Fruit fly (Drosophila melanogaster) whole organism, embryonic: ENCODE data around the gene TH1.

ENCODE experiments used
- Ada2b ChIP-seq: fragments of 200-800 bp; sonication (Bioruptor generic); IDR thresholded peaks from 2 replicates; pipeline ENCODE4 v1.3.6; 2022; ENCODE audit warnings: missing biosample characterization, missing genetic modification characterization
- B-H1 ChIP-seq: fragments of 200-800 bp; sonication (Bioruptor generic); IDR thresholded peaks from 3 replicates; pipeline ENCODE4 v1.3.6; 2022; ENCODE audit warnings: missing biosample characterization, missing genetic modification characterization
- CG10959 ChIP-seq: fragments of 200-800 bp; sonication (Bioruptor generic); IDR thresholded peaks from 2 replicates; pipeline ENCODE4 v1.3.6; 2022; ENCODE audit warnings: missing biosample characterization, missing genetic modification characterization
- CG12104 ChIP-seq: fragments of 200-800 bp; sonication (Bioruptor generic); optimal IDR thresholded peaks from 3 replicates; lab custom pipeline; 2016; ENCODE audit warnings: missing biosample characterization, missing genetic modification characterization
- CG12391 ChIP-seq: fragments of 200-800 bp; sonication (Bioruptor generic); optimal IDR thresholded peaks from 3 replicates; lab custom pipeline; 2018; ENCODE audit warnings: missing biosample characterization, mild to moderate bottlenecking, missing genetic modification characterization, moderate library complexity
- CG14014 ChIP-seq: fragments of 200-800 bp; sonication (Bioruptor generic); IDR thresholded peaks from 2 replicates; pipeline ENCODE4 v1.3.6; 2022; ENCODE audit warnings: missing biosample characterization, missing genetic modification characterization
- CG14667 ChIP-seq: fragments of 200-800 bp; sonication (Bioruptor generic); IDR thresholded peaks from 2 replicates; pipeline ENCODE4 v1.3.6; 2022; ENCODE audit warnings: missing biosample characterization, missing genetic modification characterization
- CG15269 ChIP-seq: fragments of 200-800 bp; sonication (Bioruptor generic); optimal IDR thresholded peaks from 2 replicates; lab custom pipeline; 2018; ENCODE audit warnings: missing biosample characterization, mild to moderate bottlenecking, missing genetic modification characterization, moderate library complexity
- CG1647 ChIP-seq: fragments of 200-800 bp; sonication (Bioruptor generic); optimal IDR thresholded peaks from 3 replicates; lab custom pipeline; 2016; ENCODE audit warnings: missing biosample characterization, missing genetic modification characterization
- CG16815 ChIP-seq: fragments of 200-800 bp; sonication (Bioruptor generic); optimal IDR thresholded peaks from 3 replicates; lab custom pipeline; 2017; ENCODE audit warnings: missing biosample characterization, mild to moderate bottlenecking, missing genetic modification characterization
- CG17328 ChIP-seq: fragments of 200-800 bp; sonication (Bioruptor generic); IDR thresholded peaks from 2 replicates; pipeline ENCODE4 v1.3.6; 2022; ENCODE audit warnings: missing biosample characterization, missing genetic modification characterization
- CG17359 ChIP-seq: fragments of 200-800 bp; sonication (Bioruptor generic); optimal IDR thresholded peaks from 3 replicates; lab custom pipeline; 2018; ENCODE audit warnings: missing biosample characterization, mild to moderate bottlenecking, missing genetic modification characterization, moderate library complexity
- CG17385 ChIP-seq: fragments of 200-800 bp; sonication (Bioruptor generic); optimal IDR thresholded peaks from 3 replicates; lab custom pipeline; 2018; ENCODE audit warnings: missing biosample characterization, mild to moderate bottlenecking, missing genetic modification characterization
- CG18011 ChIP-seq: fragments of 200-800 bp; sonication (Bioruptor generic); optimal IDR thresholded peaks from 2 replicates; lab custom pipeline; 2017; ENCODE audit warnings: missing biosample characterization, missing genetic modification characterization, mild to moderate bottlenecking, moderate library complexity, missing genotype
- CG1832 ChIP-seq: fragments of 200-800 bp; sonication (Bioruptor generic); optimal IDR thresholded peaks from 2 replicates; lab custom pipeline; 2017; ENCODE audit warnings: missing biosample characterization, mild to moderate bottlenecking, missing genetic modification characterization, inconsistent platforms
- CG18599 ChIP-seq: fragments of 200-800 bp; sonication (Bioruptor generic); optimal IDR thresholded peaks from 3 replicates; lab custom pipeline; 2017; ENCODE audit warnings: missing biosample characterization, missing genetic modification characterization, mild to moderate bottlenecking, moderate library complexity, missing genetic modification reagents
- CG2712 ChIP-seq: fragments of 200-800 bp; optimal IDR thresholded peaks from 3 replicates; lab custom pipeline; 2019; ENCODE audit warnings: missing biosample characterization, mild to moderate bottlenecking, missing genetic modification characterization, moderate library complexity
- CG4404 ChIP-seq: fragments of 200-800 bp; sonication (Bioruptor generic); IDR thresholded peaks from 2 replicates; pipeline ENCODE4 v1.3.6; 2022; ENCODE audit warnings: missing biosample characterization, missing genetic modification characterization
- CG4424 ChIP-seq: fragments of 200-800 bp; sonication (Bioruptor generic); optimal IDR thresholded peaks from 3 replicates; lab custom pipeline; 2016; ENCODE audit warnings: missing biosample characterization, missing genetic modification characterization
- CG7928 ChIP-seq: fragments of 200-800 bp; sonication (Bioruptor generic); optimal IDR thresholded peaks from 2 replicates; lab custom pipeline; 2017; ENCODE audit warnings: missing biosample characterization, mild to moderate bottlenecking, missing genetic modification characterization
- CG8290 ChIP-seq, 3 experiments: fragments of 200-800 bp; sonication (Bioruptor generic); optimal IDR thresholded peaks; 2 replicates each; lab custom pipeline; 2016 to 2019; ENCODE audit warnings: missing biosample characterization in 3 of 3, missing genetic modification characterization in 3 of 3, mild to moderate bottlenecking in 2 of 3, moderate library complexity in 1 of 3
- CkIIα-i1 ChIP-seq: fragments of 200-800 bp; sonication (Bioruptor generic); IDR thresholded peaks from 2 replicates; pipeline ENCODE4 v1.3.6; 2022; ENCODE audit warnings: missing biosample characterization, missing genetic modification characterization
- CrebB ChIP-seq: fragments of 200-800 bp; sonication (Bioruptor generic); optimal IDR thresholded peaks from 3 replicates; lab custom pipeline; 2018; ENCODE audit warnings: missing biosample characterization, mild to moderate bottlenecking, missing genetic modification characterization
- Dfd ChIP-seq, 2 experiments: fragments of >200 bp; optimal IDR thresholded peaks; 2 replicates each; lab custom pipeline; 2017; ENCODE audit warnings: missing biosample characterization in 2 of 2, missing genetic modification characterization in 2 of 2
- Ets65A ChIP-seq: fragments of 200-800 bp; sonication (Bioruptor generic); peaks from one replicate; lab custom pipeline; 2016; ENCODE audit warnings: missing biosample characterization, missing genetic modification characterization
- HLH54F ChIP-seq: fragments of 200-800 bp; sonication (Bioruptor generic); optimal IDR thresholded peaks from 3 replicates; lab custom pipeline; 2016; ENCODE audit warnings: missing biosample characterization, missing genetic modification characterization
- HmgD ChIP-seq: fragments of 200-800 bp; sonication (Bioruptor generic); optimal IDR thresholded peaks from 3 replicates; lab custom pipeline; 2016; ENCODE audit warnings: missing biosample characterization, missing genetic modification characterization
- MBD-R2 ChIP-seq: fragments of 200-800 bp; sonication (Bioruptor generic); IDR thresholded peaks from 2 replicates; pipeline ENCODE4 v1.3.6; 2022; ENCODE audit warnings: missing biosample characterization, missing genetic modification characterization
- NK7.1 ChIP-seq: fragments of 200-800 bp; sonication (Bioruptor generic); optimal IDR thresholded peaks from 3 replicates; lab custom pipeline; 2016; ENCODE audit warnings: missing biosample characterization, missing genetic modification characterization
- Nf-YB ChIP-seq: fragments of 200-800 bp; sonication (Bioruptor generic); optimal IDR thresholded peaks from 3 replicates; lab custom pipeline; 2019; ENCODE audit warnings: missing biosample characterization, mild to moderate bottlenecking, missing genetic modification characterization, moderate library complexity
- Poxn ChIP-seq: fragments of 200-800 bp; sonication (Bioruptor generic); IDR thresholded peaks from 2 replicates; pipeline ENCODE4 v1.3.6; 2022; ENCODE audit warnings: missing biosample characterization, missing genetic modification characterization
- Sin3A ChIP-seq: fragments of >200 bp; optimal IDR thresholded peaks from 2 replicates; lab custom pipeline; 2018
- ara ChIP-seq: fragments of 200-800 bp; sonication (Bioruptor generic); IDR thresholded peaks from 2 replicates; pipeline ENCODE4 v1.3.6; 2022; ENCODE audit warnings: missing biosample characterization, missing genetic modification characterization
- ase ChIP-seq: fragments of 200-800 bp; sonication (Bioruptor generic); IDR thresholded peaks from 3 replicates; pipeline ENCODE4 v1.3.6; 2022; ENCODE audit warnings: missing biosample characterization, missing genetic modification characterization
- caup ChIP-seq: fragments of 200-800 bp; sonication (Bioruptor generic); optimal IDR thresholded peaks from 3 replicates; lab custom pipeline; 2017; ENCODE audit warnings: missing biosample characterization, mild to moderate bottlenecking, missing genetic modification characterization, moderate library complexity; ENCODE audit not compliant: severe bottlenecking
- cg ChIP-seq: fragments of 200-800 bp; sonication (Bioruptor generic); optimal IDR thresholded peaks from 3 replicates; lab custom pipeline; 2019; ENCODE audit warnings: missing biosample characterization, mild to moderate bottlenecking, missing genetic modification characterization, moderate library complexity
- chm ChIP-seq: fragments of 200-800 bp; sonication (Bioruptor generic); IDR thresholded peaks from 2 replicates; pipeline ENCODE4 v1.3.6; 2022; ENCODE audit warnings: missing biosample characterization, missing genetic modification characterization
- ci ChIP-seq: fragments of 200-800 bp; sonication (Bioruptor generic); IDR thresholded peaks from 3 replicates; pipeline ENCODE4 v1.3.6; 2022; ENCODE audit warnings: missing biosample characterization, missing genetic modification characterization
- esg ChIP-seq: fragments of 200-800 bp; sonication (Bioruptor generic); conservative IDR thresholded peaks from 2 replicates; pipeline ENCODE4 v1.3.6; 2022; ENCODE audit warnings: missing biosample characterization, missing genetic modification characterization
- hkb ChIP-seq, 2 experiments: fragments of 200-800 bp in 1 of 2; fragments of >200 bp in 1 of 2; sonication (Bioruptor generic) in 1 of 2; IDR thresholded peaks in 1 of 2; optimal IDR thresholded peaks in 1 of 2; 2 replicates each; pipeline versions ENCODE4 v1.3.6 to Lab custom; 2017 to 2022; ENCODE audit warnings: missing biosample characterization in 1 of 2, missing genetic modification characterization in 1 of 2
- lab ChIP-seq: fragments of 200-800 bp; sonication (Bioruptor generic); optimal IDR thresholded peaks from 3 replicates; lab custom pipeline; 2017; ENCODE audit warnings: missing biosample characterization, missing genetic modification characterization, mild to moderate bottlenecking, moderate library complexity, missing genetic modification reagents
- oc ChIP-seq: fragments of 200-800 bp; sonication (Bioruptor generic); optimal IDR thresholded peaks from 2 replicates; lab custom pipeline; 2018; ENCODE audit warnings: missing biosample characterization, mild to moderate bottlenecking, missing genetic modification characterization, moderate library complexity
- p53 ChIP-seq: fragments of 200-800 bp; sonication (Bioruptor generic); optimal IDR thresholded peaks from 2 replicates; lab custom pipeline; 2016; ENCODE audit warnings: missing biosample characterization, missing genetic modification characterization
- pnt ChIP-seq: fragments of 200-800 bp; sonication (Bioruptor generic); optimal IDR thresholded peaks from 3 replicates; lab custom pipeline; 2016; ENCODE audit warnings: missing biosample characterization, missing genetic modification characterization
- prd ChIP-seq, 3 experiments: fragments of >200 bp in 2 of 3; fragments of 200-800 bp in 1 of 3; sonication (Bioruptor generic) in 1 of 3; optimal IDR thresholded peaks in 2 of 3; IDR thresholded peaks in 1 of 3; 2 replicates in 2 of 3; 3 replicates in 1 of 3; pipeline versions ENCODE4 v1.3.6 to Lab custom; 2017 to 2022; ENCODE audit warnings: missing biosample characterization in 1 of 3, missing genetic modification characterization in 1 of 3
- slou ChIP-seq: fragments of 200-800 bp; sonication (Bioruptor generic); optimal IDR thresholded peaks from 3 replicates; lab custom pipeline; 2016; ENCODE audit warnings: missing biosample characterization, missing genetic modification characterization
- sug ChIP-seq: fragments of 200-800 bp; optimal IDR thresholded peaks from 2 replicates; lab custom pipeline; 2019; ENCODE audit warnings: missing biosample characterization, mild to moderate bottlenecking, missing genetic modification characterization, moderate library complexity
- twi ChIP-seq: fragments of 200-800 bp; optimal IDR thresholded peaks from 2 replicates; lab custom pipeline; 2019; ENCODE audit warnings: missing biosample characterization, mild to moderate bottlenecking, missing genetic modification characterization, moderate library complexity
- z ChIP-seq: fragments of 200-800 bp; sonication (Bioruptor generic); IDR thresholded peaks from 3 replicates; pipeline ENCODE4 v1.3.6; 2022; ENCODE audit warnings: missing biosample characterization, missing genetic modification characterization

The TH1 gene

DNA sequence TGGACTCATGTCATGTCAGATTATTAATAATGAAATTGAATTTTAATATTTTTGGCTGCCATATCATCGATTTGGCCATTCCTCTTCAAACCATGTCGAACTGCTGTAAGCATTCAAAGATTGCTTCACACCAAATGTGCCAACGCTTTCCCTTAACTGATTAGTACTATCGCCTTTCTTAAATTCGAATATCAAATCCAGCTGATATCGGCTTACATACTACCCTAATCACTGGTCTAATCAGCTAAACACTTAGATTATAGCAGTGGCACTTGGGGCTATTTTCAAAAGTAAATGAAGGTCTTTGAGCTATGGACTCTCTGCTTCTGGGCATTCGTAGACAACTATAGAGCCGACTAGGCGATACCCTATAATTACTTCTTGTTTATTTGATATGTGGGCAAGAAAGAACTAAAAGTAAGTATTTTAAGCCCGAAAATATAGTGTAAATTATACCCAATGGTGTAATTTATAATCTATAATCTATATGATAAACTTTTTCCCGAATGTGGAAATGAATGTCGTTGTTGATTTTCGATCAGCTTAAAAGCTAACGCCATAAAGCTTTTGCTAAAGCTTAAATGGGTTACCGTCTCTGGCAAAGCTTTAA lies 12.7 kb upstream of the TH1 start (continued):
- TF ChIP-seq CG4404 (GFP tag; lab: Robert Waterston, UW) (0 out of 2 replicates have a peak, but pooled peaks have one; percentile 11), Ada2b (GFP tag; lab: Robert Waterston, UW) (peak; percentile 85), ara (GFP tag; lab: Robert Waterston, UW) (peak; percentile 62), CG18599 (peak; percentile 84), CG4424 (GFP tag; lab: Kevin White, UChicago) (peak; percentile 66), CG8290 (GFP tag; optimal IDR thresholded peaks at IDR 0.05; lab: Kevin White, UChicago) (peak; percentile 20), CG8290 (tag; optimal IDR thresholded peaks at IDR 0.05; lab: Kevin White, UChicago) (no peak), CG14014 (GFP tag; lab: Robert Waterston, UW) (peak; percentile 71), MBD-R2 (GFP tag; lab: Robert Waterston, UW) (peak; percentile 46; the same call in 1 of the 2 replicates), chm (peak; percentile 65; the same call in 1 of the 2 replicates), CG17328 (GFP tag; lab: Robert Waterston, UW) (peak; percentile 71), ci (GFP tag; lab: Robert Waterston, UW) (peak; percentile 84), sug (peak; percentile 70), CG17385 (peak; percentile 68), HLH54F (peak; percentile 41), pnt (GFP tag; lab: Kevin White, UChicago) (peak; percentile 43), p53 (GFP tag; lab: Kevin White, UChicago) (no peak), Nf-YB (GFP tag; lab: Kevin White, UChicago) (peak; percentile 50), CG14667 (peak; percentile 60), NK7.1 (no peak), HmgD (GFP tag; lab: Kevin White, UChicago) (no peak), CG1832 (GFP tag; lab: Kevin White, UChicago) (no peak), Dfd (GFP tag; optimal IDR thresholded peaks at IDR 0.05; lab: Kevin White, UChicago) (no peak), CG1647 (GFP tag; lab: Kevin White, UChicago) (peak; percentile 62), CG10959 (GFP tag; lab: Robert Waterston, UW) (no peak), esg (peak; percentile 69), ase (GFP tag; lab: Robert Waterston, UW) (peak; percentile 62; the same call in 1 of the 3 replicates), CrebB (peak; percentile 76), CG18011 (peak; percentile 5), oc (tag; lab: Kevin White, UChicago) (peak; percentile 74), Ets65A (GFP tag; lab: Kevin White, UChicago) (peak; percentile 62), z (GFP tag; lab: Robert Waterston, UW) (0 out of 3 replicates have a peak, but pooled peaks have one; percentile 16), CG7928 (GFP tag; lab: Kevin White, UChicago) (peak; percentile 49), lab (GFP tag; lab: Kevin White, UChicago) (peak; percentile 91), cg (GFP tag; lab: Kevin White, UChicago) (no peak), slou (peak; percentile 58), CG12391 (tag; lab: Kevin White, UChicago) (peak; percentile 84), prd (optimal IDR thresholded peaks at IDR 0.05; lab: Kevin White, UChicago) (no peak), prd (GFP tag; IDR thresholded peaks at IDR 0.05; lab: Robert Waterston, UW) (peak; percentile 80), CkIIα-i1 (GFP tag; lab: Robert Waterston, UW) (no peak), CG16815 (no peak), Poxn (peak; percentile 17; the same call in 1 of the 2 replicates), B-H1 (peak; percentile 64; the same call in 2 of the 3 replicates), hkb (optimal IDR thresholded peaks at IDR 0.05; lab: Kevin White, UChicago) (no peak), hkb (GFP tag; IDR thresholded peaks at IDR 0.05; lab: Robert Waterston, UW) (peak; percentile 90), CG15269 (tag; lab: Kevin White, UChicago) (peak; percentile 89), caup (GFP tag; lab: Kevin White, UChicago) (peak; percentile 79), CG12104 (GFP tag; lab: Kevin White, UChicago) (peak; percentile 63), CG17359 (peak; percentile 86), Sin3A (no peak), twi (tag; lab: Kevin White, UChicago) (no peak), CG2712 (no peak)
